Fruit fly (Drosophila melanogaster) whole organism, embryonic: ENCODE data around the gene CG6409.

Experiments used
- Antp ChIP-seq: fragments of 200-800 bp; sonication (Bioruptor generic); optimal IDR thresholded peaks from 3 replicates; lab custom pipeline; 2016; ENCODE audit warnings: missing biosample characterization, missing genetic modification characterization
- Atf3 ChIP-seq: fragments of 200-800 bp; sonication (Bioruptor generic); optimal IDR thresholded peaks from 3 replicates; lab custom pipeline; 2016; ENCODE audit warnings: missing biosample characterization, missing genetic modification characterization
- CG10321 ChIP-seq: fragments of 200-800 bp; sonication (Bioruptor generic); IDR thresholded peaks from 2 replicates; pipeline ENCODE4 v1.3.6; 2022; ENCODE audit warnings: missing biosample characterization, missing genetic modification characterization
- CG11247 ChIP-seq: fragments of 200-800 bp; sonication (Bioruptor generic); IDR thresholded peaks from 2 replicates; pipeline ENCODE4 v1.3.6; 2022; ENCODE audit warnings: missing biosample characterization, missing genetic modification characterization
- CG12071 ChIP-seq: fragments of 200-800 bp; sonication (Bioruptor generic); optimal IDR thresholded peaks from 3 replicates; lab custom pipeline; 2018; ENCODE audit warnings: missing biosample characterization, mild to moderate bottlenecking, missing genetic modification characterization
- CG1233 ChIP-seq: fragments of 200-800 bp; sonication (Bioruptor generic); optimal IDR thresholded peaks from 4 replicates; lab custom pipeline; 2018; ENCODE audit warnings: missing biosample characterization, mild to moderate bottlenecking, missing genetic modification characterization
- CG15073 ChIP-seq: fragments of 200-800 bp; sonication (Bioruptor generic); optimal IDR thresholded peaks from 2 replicates; lab custom pipeline; 2016; ENCODE audit warnings: missing biosample characterization, missing genetic modification characterization
- CG15514 ChIP-seq: fragments of 200-800 bp; sonication (Bioruptor generic); optimal IDR thresholded peaks from 3 replicates; lab custom pipeline; 2017; ENCODE audit warnings: missing biosample characterization, missing genetic modification characterization, mild to moderate bottlenecking, moderate library complexity, missing genetic modification reagents
- CG16813 ChIP-seq: fragments of 200-800 bp; sonication (Bioruptor generic); IDR thresholded peaks from 3 replicates; pipeline ENCODE4 v1.3.6; 2022; ENCODE audit warnings: missing biosample characterization, missing genetic modification characterization; ENCODE audit not compliant: partially characterized antibody
- CG17802 ChIP-seq: fragments of 200-800 bp; sonication (Bioruptor generic); optimal IDR thresholded peaks from 2 replicates; lab custom pipeline; 2018; ENCODE audit warnings: missing biosample characterization, mild to moderate bottlenecking, missing genetic modification characterization, moderate library complexity
- CG2116 ChIP-seq: fragments of 200-800 bp; sonication (Bioruptor generic); optimal IDR thresholded peaks from 3 replicates; lab custom pipeline; 2018; ENCODE audit warnings: missing biosample characterization, mild to moderate bottlenecking, missing genetic modification characterization
- CG2202 ChIP-seq: fragments of 200-800 bp; sonication (Bioruptor generic); optimal IDR thresholded peaks from 2 replicates; lab custom pipeline; 2018; ENCODE audit warnings: missing biosample characterization, mild to moderate bottlenecking, missing genetic modification characterization
- CG2712 ChIP-seq: fragments of 200-800 bp; optimal IDR thresholded peaks from 3 replicates; lab custom pipeline; 2019; ENCODE audit warnings: missing biosample characterization, mild to moderate bottlenecking, missing genetic modification characterization, moderate library complexity
- CG30020 ChIP-seq: fragments of 200-800 bp; optimal IDR thresholded peaks from 2 replicates; lab custom pipeline; 2019; ENCODE audit warnings: missing biosample characterization, mild to moderate bottlenecking, missing genetic modification characterization, moderate library complexity
- CG31224 ChIP-seq: fragments of 200-800 bp; sonication (Bioruptor generic); IDR thresholded peaks from 2 replicates; pipeline ENCODE4 v1.3.6; 2022; ENCODE audit warnings: missing biosample characterization, missing genetic modification characterization
- CG34376 ChIP-seq: fragments of 200-800 bp; sonication (Bioruptor generic); optimal IDR thresholded peaks from 2 replicates; lab custom pipeline; 2018; ENCODE audit warnings: missing biosample characterization, mild to moderate bottlenecking, missing genetic modification characterization
- CG4617 ChIP-seq: fragments of 200-800 bp; sonication (Bioruptor generic); optimal IDR thresholded peaks from 3 replicates; lab custom pipeline; 2016; ENCODE audit warnings: missing biosample characterization, missing genetic modification characterization, borderline replicate concordance
- CG6272 ChIP-seq: fragments of 200-800 bp; sonication (Bioruptor generic); IDR thresholded peaks from 2 replicates; pipeline ENCODE4 v1.3.6; 2022; ENCODE audit warnings: missing biosample characterization, missing genetic modification characterization
- CG7745 ChIP-seq: fragments of 200-800 bp; sonication (Bioruptor generic); optimal IDR thresholded peaks from 2 replicates; lab custom pipeline; 2018; ENCODE audit warnings: missing biosample characterization, mild to moderate bottlenecking, missing genetic modification characterization, moderate library complexity
- CG8290 ChIP-seq, 3 experiments: fragments of 200-800 bp; sonication (Bioruptor generic); optimal IDR thresholded peaks; 2 replicates each; lab custom pipeline; 2016 to 2019; ENCODE audit warnings: missing biosample characterization in 3 of 3, missing genetic modification characterization in 3 of 3, mild to moderate bottlenecking in 2 of 3, moderate library complexity in 1 of 3
- CG9797 ChIP-seq: fragments of 200-800 bp; sonication (Bioruptor generic); optimal IDR thresholded peaks from 3 replicates; lab custom pipeline; 2018; ENCODE audit warnings: missing biosample characterization, mild to moderate bottlenecking, missing genetic modification characterization
- Dad ChIP-seq: fragments of 200-800 bp; sonication (Bioruptor generic); optimal IDR thresholded peaks from 3 replicates; lab custom pipeline; 2016; ENCODE audit warnings: missing biosample characterization, missing genetic modification characterization
- Dip3 ChIP-seq: fragments of 200-800 bp; sonication (Bioruptor generic); optimal IDR thresholded peaks from 3 replicates; lab custom pipeline; 2016; ENCODE audit warnings: missing biosample characterization, missing genetic modification characterization
- E2f2 ChIP-seq: fragments of 200-800 bp; sonication (Bioruptor generic); IDR thresholded peaks from 2 replicates; pipeline ENCODE4 v1.3.6; 2022; ENCODE audit warnings: missing biosample characterization, missing genetic modification characterization
- ERR ChIP-seq: fragments of 200-800 bp; sonication (Bioruptor generic); optimal IDR thresholded peaks from 2 replicates; lab custom pipeline; 2016; ENCODE audit warnings: missing biosample characterization, missing genetic modification characterization
- Fer2 ChIP-seq: fragments of 200-800 bp; sonication (Bioruptor generic); optimal IDR thresholded peaks from 2 replicates; lab custom pipeline; 2018; ENCODE audit warnings: missing biosample characterization, mild to moderate bottlenecking, missing genetic modification characterization, moderate library complexity
- Sry-δ ChIP-seq: fragments of 200-800 bp; sonication (Bioruptor generic); optimal IDR thresholded peaks from 2 replicates; lab custom pipeline; 2016; ENCODE audit warnings: missing biosample characterization, missing genetic modification characterization
- Stat92E ChIP-seq, 3 experiments: fragments of >200 bp in 2 of 3; fragments of 200-800 bp in 1 of 3; sonication (Bioruptor generic) in 1 of 3; optimal IDR thresholded peaks; 2 replicates each; lab custom pipeline; 2017 to 2019; ENCODE audit warnings: missing biosample characterization in 3 of 3, missing genetic modification characterization in 3 of 3, mild to moderate bottlenecking in 1 of 3, moderate library complexity in 1 of 3
- Taf1 ChIP-seq: fragments of 200-800 bp; sonication (Bioruptor generic); IDR thresholded peaks from 2 replicates; pipeline ENCODE4 v1.3.6; 2022; ENCODE audit warnings: missing biosample characterization, missing genetic modification characterization
- ato ChIP-seq: fragments of 200-800 bp; sonication (Bioruptor generic); IDR thresholded peaks from 2 replicates; pipeline ENCODE4 v1.3.6; 2022; ENCODE audit warnings: missing biosample characterization, missing genetic modification characterization; ENCODE audit not compliant: partially characterized antibody
- br ChIP-seq: fragments of >200 bp; optimal IDR thresholded peaks from 2 replicates; lab custom pipeline; 2017
- dm ChIP-seq: fragments of 200-800 bp; sonication (Bioruptor generic); optimal IDR thresholded peaks from 3 replicates; lab custom pipeline; 2016; ENCODE audit warnings: missing biosample characterization, missing genetic modification characterization
- dmrt11E ChIP-seq: fragments of 200-800 bp; sonication (Bioruptor generic); optimal IDR thresholded peaks from 3 replicates; lab custom pipeline; 2018; ENCODE audit warnings: missing biosample characterization, mild to moderate bottlenecking, missing genetic modification characterization, moderate library complexity
- dmrt99B ChIP-seq: fragments of 200-800 bp; sonication (Bioruptor generic); optimal IDR thresholded peaks from 2 replicates; lab custom pipeline; 2018; ENCODE audit warnings: missing biosample characterization, mild to moderate bottlenecking, missing genetic modification characterization, moderate library complexity
- fd102C ChIP-seq: fragments of 200-800 bp; sonication (Bioruptor generic); optimal IDR thresholded peaks from 2 replicates; lab custom pipeline; 2018; ENCODE audit warnings: missing biosample characterization, mild to moderate bottlenecking, missing genetic modification characterization, moderate library complexity
- gce ChIP-seq: fragments of 200-800 bp; sonication (Bioruptor generic); IDR thresholded peaks from 3 replicates; pipeline ENCODE4 v1.3.6; 2022; ENCODE audit warnings: missing biosample characterization, missing genetic modification characterization
- grau ChIP-seq: fragments of 200-800 bp; optimal IDR thresholded peaks from 3 replicates; lab custom pipeline; 2019; ENCODE audit warnings: missing biosample characterization, mild to moderate bottlenecking, missing genetic modification characterization, moderate library complexity
- knrl ChIP-seq: fragments of 200-800 bp; sonication (Bioruptor generic); IDR thresholded peaks from 3 replicates; pipeline ENCODE4 v1.3.6; 2022; ENCODE audit warnings: missing biosample characterization, missing genetic modification characterization; ENCODE audit not compliant: partially characterized antibody
- nerfin-1 ChIP-seq: fragments of 200-800 bp; sonication (Bioruptor generic); optimal IDR thresholded peaks from 3 replicates; lab custom pipeline; 2019; ENCODE audit warnings: missing biosample characterization, mild to moderate bottlenecking, missing genetic modification characterization, moderate library complexity
- nerfin-2 ChIP-seq: fragments of 200-800 bp; sonication (Bioruptor generic); IDR thresholded peaks from 2 replicates; pipeline ENCODE4 v1.3.6; 2022; ENCODE audit warnings: missing biosample characterization, missing genetic modification characterization; ENCODE audit not compliant: partially characterized antibody
- nom ChIP-seq: fragments of 200-800 bp; sonication (Bioruptor generic); optimal IDR thresholded peaks from 2 replicates; lab custom pipeline; 2017; ENCODE audit warnings: missing biosample characterization, missing genetic modification characterization, mild to moderate bottlenecking, moderate library complexity, missing genetic modification reagents
- pnt ChIP-seq: fragments of 200-800 bp; sonication (Bioruptor generic); optimal IDR thresholded peaks from 3 replicates; lab custom pipeline; 2016; ENCODE audit warnings: missing biosample characterization, missing genetic modification characterization
- sima ChIP-seq: fragments of 200-800 bp; sonication (Bioruptor generic); optimal IDR thresholded peaks from 2 replicates; lab custom pipeline; 2016; ENCODE audit warnings: missing biosample characterization, missing genetic modification characterization
- sisA ChIP-seq: fragments of 200-800 bp; sonication (Bioruptor generic); IDR thresholded peaks from 2 replicates; pipeline ENCODE4 v1.3.6; 2022; ENCODE audit warnings: missing biosample characterization, missing genetic modification characterization
- sna ChIP-seq: fragments of 200-800 bp; sonication (Bioruptor generic); IDR thresholded peaks from 2 replicates; pipeline ENCODE4 v1.3.6; 2022; ENCODE audit warnings: missing biosample characterization, missing genetic modification characterization; ENCODE audit not compliant: partially characterized antibody
- vnd ChIP-seq: fragments of 200-800 bp; sonication (Bioruptor generic); IDR thresholded peaks from 3 replicates; pipeline ENCODE4 v1.3.6; 2022; ENCODE audit warnings: missing biosample characterization, missing genetic modification characterization; ENCODE audit not compliant: partially characterized antibody
- zen ChIP-seq: fragments of 200-800 bp; sonication (Bioruptor generic); optimal IDR thresholded peaks from 3 replicates; lab custom pipeline; 2018; ENCODE audit warnings: missing biosample characterization, mild to moderate bottlenecking, missing genetic modification characterization, moderate library complexity

The CG6409 gene

dm6 chr3L:10844548-10845530 lies 37.3 kb downstream of the CG6409 start (continued):
- TF ChIP-seq fd102C (GFP tag; lab: Kevin White, UChicago) (no peak), br (lab: Kevin White, UChicago) (no peak), Stat92E (GFP tag; optimal IDR thresholded peaks at IDR 0.05; lab: Kevin White, UChicago) (no peak), grau (tag; lab: Kevin White, UChicago) (peak; percentile 56), gce (0 out of 3 replicates have a peak, but pooled peaks have one; percentile 6), nerfin-2 (GFP tag; lab: Robert Waterston, UW) (no peak), knrl (GFP tag; lab: Robert Waterston, UW) (no peak), CG2712 (tag; lab: Kevin White, UChicago) (peak; percentile 80), CG30020 (tag; lab: Kevin White, UChicago) (no peak), CG4617 (GFP tag; lab: Kevin White, UChicago) (no peak), E2f2 (no peak), CG2202 (peak; percentile 56), ERR (GFP tag; lab: Kevin White, UChicago) (no peak), CG10321 (GFP tag; lab: Robert Waterston, UW) (no peak), zen (peak; percentile 49), dmrt99B (tag; lab: Kevin White, UChicago) (peak; percentile 56), pnt (GFP tag; lab: Kevin White, UChicago) (peak; percentile 45), Fer2 (tag; lab: Kevin White, UChicago) (no peak), CG9797 (GFP tag; lab: Kevin White, UChicago) (no peak), Dip3 (GFP tag; lab: Kevin White, UChicago) (no peak), CG17802 (no peak), Dad (no peak), CG11247 (GFP tag; lab: Robert Waterston, UW) (no peak), CG31224 (GFP tag; lab: Robert Waterston, UW) (peak; percentile 88), CG15073 (GFP tag; lab: Kevin White, UChicago) (no peak), dm (GFP tag; lab: Kevin White, UChicago) (peak; percentile 7), CG7745 (no peak), nom (GFP tag; lab: Kevin White, UChicago) (no peak), ato (GFP tag; lab: Robert Waterston, UW) (no peak), CG6272 (no peak), CG1233 (GFP tag; lab: Kevin White, UChicago) (peak; percentile 30), CG12071 (GFP tag; lab: Kevin White, UChicago) (no peak), Antp (GFP tag; lab: Kevin White, UChicago) (no peak), sima (GFP tag; lab: Kevin White, UChicago) (no peak), CG15514 (GFP tag; lab: Kevin White, UChicago) (no peak), sisA (0 out of 2 replicates have a peak, but pooled peaks have one; percentile 19), nerfin-1 (no peak), sna (GFP tag; lab: Robert Waterston, UW) (no peak), CG8290 (GFP tag; optimal IDR thresholded peaks at IDR 0.05; lab: Kevin White, UChicago) (peak; percentile 58), CG8290 (tag; optimal IDR thresholded peaks at IDR 0.05; lab: Kevin White, UChicago) (peak in 1 of 2 experiments; percentile 39), Atf3 (GFP tag; lab: Kevin White, UChicago) (peak; percentile 31), CG2116 (GFP tag; lab: Kevin White, UChicago) (peak; percentile 38), vnd (GFP tag; lab: Robert Waterston, UW) (no peak), CG34376 (no peak), CG16813 (no peak), dmrt11E (peak; percentile 81), Taf1 (GFP tag; lab: Robert Waterston, UW) (no peak), Sry-δ (peak; percentile 4)
